Worm (Caenorhabditis elegans) whole organism, midembryonic: ENCODE measurements around the gene mlt-9.

Source experiments
- cog-1 ChIP-seq: sonication (generic microtip); optimal IDR thresholded peaks from 2 replicates; lab custom pipeline; 2016; ENCODE audit warnings: missing genetic modification characterization, missing compliant biosample characterization
- flt-1 ChIP-seq: fragments of 200-800 bp; sonication (Bioruptor generic); IDR thresholded peaks from 2 replicates; pipeline ENCODE4 v1.3.6; 2022; ENCODE audit warnings: missing genetic modification characterization, missing compliant biosample characterization
- med-1 ChIP-seq: sonication (generic microtip); optimal IDR thresholded peaks from 2 replicates; lab custom pipeline; 2017; ENCODE audit warnings: missing genetic modification characterization, mild to moderate bottlenecking, missing compliant biosample characterization, antibody characterized with exemption, missing genetic modification reagents; ENCODE audit not compliant: insufficient read depth
- tab-1 ChIP-seq: fragments of 200-800 bp; sonication (Bioruptor generic); IDR thresholded peaks from 2 replicates; pipeline ENCODE4 v1.3.6; 2022; ENCODE audit warnings: missing genetic modification characterization, missing compliant biosample characterization
- ztf-29 ChIP-seq: fragments of 200-800 bp; sonication (Bioruptor generic); IDR thresholded peaks from 2 replicates; pipeline ENCODE4 v1.3.6; 2022; ENCODE audit warnings: missing genetic modification reagents, missing genetic modification characterization, missing compliant biosample characterization

ce11 chrX:15056737-15057136 lies 50.9 kb downstream of the mlt-9 start, which contains the start of gene H03G16.5:
- no peak for TF ChIP-seq cog-1 (tag; lab: Kevin White, UChicago)
- TF ChIP-seq tab-1 (GFP tag; lab: Robert Waterston, UW) = no peak
- no peak for TF ChIP-seq ztf-29 (GFP tag; lab: Robert Waterston, UW)
- no peak for TF ChIP-seq flt-1 (GFP tag; lab: Robert Waterston, UW)
- no peak for TF ChIP-seq med-1 (GFP tag; lab: Kevin White, UChicago)
